Fruit fly (Drosophila melanogaster) whole organism, embryonic: ENCODE measurements around the gene CG7149.

Experiments used
- Abd-B ChIP-seq: fragments of 200-800 bp; sonication (Bioruptor generic); optimal IDR thresholded peaks from 2 replicates; lab custom pipeline; 2018; ENCODE audit warnings: missing biosample characterization, mild to moderate bottlenecking, missing genetic modification characterization, moderate library complexity
- Blimp-1 ChIP-seq: fragments of 200-800 bp; sonication (Bioruptor generic); optimal IDR thresholded peaks from 3 replicates; lab custom pipeline; 2018; ENCODE audit warnings: missing biosample characterization, missing genetic modification characterization, mild to moderate bottlenecking, moderate library complexity, missing genetic modification reagents
- CG13894 ChIP-seq: fragments of 200-800 bp; sonication (Bioruptor generic); optimal IDR thresholded peaks from 3 replicates; lab custom pipeline; 2018; ENCODE audit warnings: missing biosample characterization, mild to moderate bottlenecking, missing genetic modification characterization, moderate library complexity
- CG14050 ChIP-seq: fragments of 200-800 bp; sonication (Bioruptor generic); IDR thresholded peaks from 3 replicates; pipeline ENCODE4 v1.3.6; 2022; ENCODE audit warnings: missing biosample characterization, missing genetic modification characterization
- CG15696 ChIP-seq: fragments of 200-800 bp; sonication (Bioruptor generic); optimal IDR thresholded peaks from 2 replicates; lab custom pipeline; 2019; ENCODE audit warnings: missing biosample characterization, mild to moderate bottlenecking, missing genetic modification characterization, moderate library complexity
- CG17361 ChIP-seq: fragments of 200-800 bp; sonication (Bioruptor generic); IDR thresholded peaks from 3 replicates; pipeline ENCODE4 v1.3.6; 2022; ENCODE audit warnings: missing biosample characterization, missing genetic modification characterization
- CG18011 ChIP-seq: fragments of 200-800 bp; sonication (Bioruptor generic); optimal IDR thresholded peaks from 2 replicates; lab custom pipeline; 2017; ENCODE audit warnings: missing biosample characterization, missing genetic modification characterization, mild to moderate bottlenecking, moderate library complexity, missing genotype
- CG1832 ChIP-seq: fragments of 200-800 bp; sonication (Bioruptor generic); optimal IDR thresholded peaks from 2 replicates; lab custom pipeline; 2017; ENCODE audit warnings: missing biosample characterization, mild to moderate bottlenecking, missing genetic modification characterization, inconsistent platforms
- CG2116 ChIP-seq: fragments of 200-800 bp; sonication (Bioruptor generic); optimal IDR thresholded peaks from 3 replicates; lab custom pipeline; 2018; ENCODE audit warnings: missing biosample characterization, mild to moderate bottlenecking, missing genetic modification characterization
- CG2712 ChIP-seq: fragments of 200-800 bp; optimal IDR thresholded peaks from 3 replicates; lab custom pipeline; 2019; ENCODE audit warnings: missing biosample characterization, mild to moderate bottlenecking, missing genetic modification characterization, moderate library complexity
- CG3065 ChIP-seq: fragments of 200-800 bp; sonication (Bioruptor generic); optimal IDR thresholded peaks from 2 replicates; lab custom pipeline; 2016; ENCODE audit warnings: missing biosample characterization, missing genetic modification characterization
- CG31224 ChIP-seq: fragments of 200-800 bp; sonication (Bioruptor generic); IDR thresholded peaks from 2 replicates; pipeline ENCODE4 v1.3.6; 2022; ENCODE audit warnings: missing biosample characterization, missing genetic modification characterization
- CG43689 ChIP-seq: fragments of 200-800 bp; sonication (Bioruptor generic); IDR thresholded peaks from 2 replicates; pipeline ENCODE4 v1.3.6; 2022; ENCODE audit warnings: missing biosample characterization, missing genetic modification characterization
- CG6813 ChIP-seq: fragments of 200-800 bp; sonication (Bioruptor generic); optimal IDR thresholded peaks from 2 replicates; lab custom pipeline; 2017; ENCODE audit warnings: missing biosample characterization, missing genetic modification characterization, mild to moderate bottlenecking, moderate library complexity, missing genetic modification reagents
- CG7271 ChIP-seq: fragments of 200-800 bp; sonication (Bioruptor generic); optimal IDR thresholded peaks from 2 replicates; lab custom pipeline; 2018; ENCODE audit warnings: missing biosample characterization, mild to moderate bottlenecking, missing genetic modification characterization, moderate library complexity
- CG7745 ChIP-seq: fragments of 200-800 bp; sonication (Bioruptor generic); optimal IDR thresholded peaks from 2 replicates; lab custom pipeline; 2018; ENCODE audit warnings: missing biosample characterization, mild to moderate bottlenecking, missing genetic modification characterization, moderate library complexity
- CG7786 ChIP-seq: fragments of 200-800 bp; sonication (Bioruptor generic); optimal IDR thresholded peaks from 2 replicates; lab custom pipeline; 2016; ENCODE audit warnings: missing biosample characterization, missing genetic modification characterization
- CG7928 ChIP-seq: fragments of 200-800 bp; sonication (Bioruptor generic); optimal IDR thresholded peaks from 2 replicates; lab custom pipeline; 2017; ENCODE audit warnings: missing biosample characterization, mild to moderate bottlenecking, missing genetic modification characterization
- CG9817 ChIP-seq: fragments of 200-800 bp; sonication (Bioruptor generic); optimal IDR thresholded peaks from 2 replicates; lab custom pipeline; 2018; ENCODE audit warnings: missing biosample characterization, mild to moderate bottlenecking, missing genetic modification characterization, moderate library complexity
- D ChIP-seq, 2 experiments: fragments of 200-800 bp in 1 of 2; fragments of >200 bp in 1 of 2; sonication (Bioruptor generic) in 1 of 2; optimal IDR thresholded peaks; 2 replicates in 1 of 2; 3 replicates in 1 of 2; lab custom pipeline; 2017; ENCODE audit warnings: mild to moderate bottlenecking in 1 of 2, missing biosample characterization in 1 of 2, missing genetic modification characterization in 1 of 2, missing genetic modification reagents in 1 of 2
- Dip2 ChIP-seq: fragments of 200-800 bp; sonication (Bioruptor generic); IDR thresholded peaks from 2 replicates; pipeline ENCODE4 v1.3.6; 2022; ENCODE audit warnings: missing biosample characterization, missing genetic modification characterization
- GATAe ChIP-seq: fragments of 200-800 bp; sonication (Bioruptor generic); conservative IDR thresholded peaks from 2 replicates; pipeline ENCODE4 v1.3.6; 2022; ENCODE audit warnings: missing biosample characterization, missing genetic modification characterization
- Gsc ChIP-seq: fragments of 200-800 bp; sonication (Bioruptor generic); IDR thresholded peaks from 2 replicates; pipeline ENCODE4 v1.3.6; 2022; ENCODE audit warnings: missing biosample characterization, missing genetic modification characterization
- Hand ChIP-seq: fragments of 200-800 bp; sonication (Bioruptor generic); optimal IDR thresholded peaks from 2 replicates; lab custom pipeline; 2017; ENCODE audit warnings: mild to moderate bottlenecking, missing biosample characterization, missing genetic modification reagents, missing genetic modification characterization
- MTF-1 ChIP-seq: fragments of 200-800 bp; sonication (Bioruptor generic); optimal IDR thresholded peaks from 2 replicates; lab custom pipeline; 2018; ENCODE audit warnings: missing biosample characterization, mild to moderate bottlenecking, missing genetic modification characterization, borderline replicate concordance
- NC2α ChIP-seq: fragments of 200-800 bp; sonication (Bioruptor generic); optimal IDR thresholded peaks from 2 replicates; lab custom pipeline; 2016; ENCODE audit warnings: missing biosample characterization, missing genetic modification characterization
- NC2β ChIP-seq: fragments of 200-800 bp; sonication (Bioruptor generic); optimal IDR thresholded peaks from 2 replicates; lab custom pipeline; 2016; ENCODE audit warnings: missing biosample characterization, missing genetic modification characterization
- Neu2 ChIP-seq: fragments of 200-800 bp; sonication (Bioruptor generic); optimal IDR thresholded peaks from 3 replicates; lab custom pipeline; 2016; ENCODE audit warnings: missing biosample characterization, missing genetic modification characterization, borderline replicate concordance
- Ravus ChIP-seq: fragments of 200-800 bp; sonication (Bioruptor generic); IDR thresholded peaks from 2 replicates; pipeline ENCODE4 v1.3.6; 2022; ENCODE audit warnings: missing biosample characterization, missing genetic modification characterization
- Six4 ChIP-seq: fragments of 200-800 bp; sonication (Bioruptor generic); optimal IDR thresholded peaks from 2 replicates; lab custom pipeline; 2016; ENCODE audit warnings: missing biosample characterization, missing genetic modification characterization
- Sox100B ChIP-seq: fragments of 200-800 bp; sonication (Bioruptor generic); optimal IDR thresholded peaks from 3 replicates; lab custom pipeline; 2018; ENCODE audit warnings: missing biosample characterization, mild to moderate bottlenecking, missing genetic modification characterization
- Sox102F ChIP-seq: fragments of 200-800 bp; sonication (Bioruptor generic); optimal IDR thresholded peaks from 2 replicates; lab custom pipeline; 2018; ENCODE audit warnings: missing biosample characterization, mild to moderate bottlenecking, missing genetic modification characterization, moderate library complexity
- Usf ChIP-seq: fragments of 200-800 bp; sonication (Bioruptor generic); optimal IDR thresholded peaks from 2 replicates; lab custom pipeline; 2017; ENCODE audit warnings: missing genotype, missing biosample characterization, missing genetic modification characterization
- Xbp1 ChIP-seq: fragments of 200-800 bp; sonication (Bioruptor generic); optimal IDR thresholded peaks from 3 replicates; lab custom pipeline; 2016; ENCODE audit warnings: missing biosample characterization, mild to moderate bottlenecking, missing genetic modification characterization
- bowl ChIP-seq: fragments of 200-800 bp; sonication (Bioruptor generic); IDR thresholded peaks from 2 replicates; pipeline ENCODE4 v1.3.6; 2022; ENCODE audit warnings: missing biosample characterization, missing genetic modification characterization
- crp ChIP-seq, 2 experiments: fragments of 200-800 bp; sonication (Bioruptor generic); optimal IDR thresholded peaks; 2 replicates in 1 of 2; 3 replicates in 1 of 2; lab custom pipeline; 2017; ENCODE audit warnings: missing biosample characterization in 2 of 2, missing genetic modification characterization in 2 of 2, mild to moderate bottlenecking in 1 of 2, moderate library complexity in 1 of 2
- fru ChIP-seq: fragments of >200 bp; optimal IDR thresholded peaks from 2 replicates; lab custom pipeline; 2017
- inv ChIP-seq: fragments of 200-800 bp; sonication (Bioruptor generic); IDR thresholded peaks from 2 replicates; pipeline ENCODE4 v1.3.6; 2022; ENCODE audit warnings: missing biosample characterization, missing genetic modification characterization; ENCODE audit not compliant: partially characterized antibody
- jing ChIP-seq: fragments of 200-800 bp; sonication (Bioruptor generic); optimal IDR thresholded peaks from 2 replicates; lab custom pipeline; 2018; ENCODE audit warnings: missing biosample characterization, mild to moderate bottlenecking, missing genetic modification characterization
- jumu ChIP-seq: fragments of 200-800 bp; sonication (Bioruptor generic); optimal IDR thresholded peaks from 3 replicates; lab custom pipeline; 2016; ENCODE audit warnings: missing biosample characterization, missing genetic modification characterization
- kni ChIP-seq: fragments of 200-800 bp; sonication (Bioruptor generic); optimal IDR thresholded peaks from 3 replicates; lab custom pipeline; 2017; ENCODE audit warnings: mild to moderate bottlenecking, missing biosample characterization, missing genetic modification reagents, missing genetic modification characterization
- ranshi ChIP-seq: fragments of 200-800 bp; sonication (Bioruptor generic); IDR thresholded peaks from 2 replicates; pipeline ENCODE4 v1.3.6; 2022; ENCODE audit warnings: missing biosample characterization, missing genetic modification characterization
- sim ChIP-seq: fragments of 200-800 bp; sonication (Bioruptor generic); IDR thresholded peaks from 2 replicates; pipeline ENCODE4 v1.3.6; 2022; ENCODE audit warnings: missing biosample characterization, missing genetic modification characterization
- sima ChIP-seq: fragments of 200-800 bp; sonication (Bioruptor generic); optimal IDR thresholded peaks from 2 replicates; lab custom pipeline; 2016; ENCODE audit warnings: missing biosample characterization, missing genetic modification characterization
- slbo ChIP-seq: fragments of 200-800 bp; sonication (Bioruptor generic); IDR thresholded peaks from 2 replicates; pipeline ENCODE4 v1.3.6; 2022; ENCODE audit warnings: missing biosample characterization, missing genetic modification characterization
- slp2 ChIP-seq: fragments of 200-800 bp; sonication (Bioruptor generic); optimal IDR thresholded peaks from 2 replicates; lab custom pipeline; 2016; ENCODE audit warnings: missing biosample characterization, missing genetic modification characterization
- sna ChIP-seq: fragments of 200-800 bp; sonication (Bioruptor generic); IDR thresholded peaks from 2 replicates; pipeline ENCODE4 v1.3.6; 2022; ENCODE audit warnings: missing biosample characterization, missing genetic modification characterization; ENCODE audit not compliant: partially characterized antibody
- ttk ChIP-seq: fragments of 200-800 bp; sonication (Bioruptor generic); IDR thresholded peaks from 2 replicates; pipeline ENCODE4 v2.1.2; 2022; ENCODE audit warnings: missing biosample characterization, missing genetic modification characterization
- twi ChIP-seq: fragments of 200-800 bp; optimal IDR thresholded peaks from 2 replicates; lab custom pipeline; 2019; ENCODE audit warnings: missing biosample characterization, mild to moderate bottlenecking, missing genetic modification characterization, moderate library complexity
- zf30C ChIP-seq: fragments of 200-800 bp; sonication (Bioruptor generic); optimal IDR thresholded peaks from 3 replicates; lab custom pipeline; 2018; ENCODE audit warnings: missing biosample characterization, mild to moderate bottlenecking, missing genetic modification characterization

CG7149 gene

dm6 chr2L:7828231-7828630 lies 37.9 kb upstream of the CG7149 start (continued):
- TF ChIP-seq CG6813 (GFP tag; lab: Kevin White, UChicago), result peak; percentile 19
- no peak for TF ChIP-seq CG14050 (GFP tag; lab: Robert Waterston, UW)
- TF ChIP-seq twi, result peak; percentile 53
- TF ChIP-seq ttk, result 0 out of 2 replicates have a peak, but pooled peaks have one; percentile 6
- no peak for TF ChIP-seq sima (GFP tag; lab: Kevin White, UChicago)
- peak; percentile 65 for TF ChIP-seq Neu2
- TF ChIP-seq kni, result peak; percentile 55
- no peak for TF ChIP-seq Sox100B
- no peak for TF ChIP-seq NC2β (GFP tag; lab: Kevin White, UChicago)
- no peak for TF ChIP-seq CG18011
- TF ChIP-seq fru (lab: Kevin White, UChicago), result no peak
- no peak for TF ChIP-seq CG43689 (GFP tag; lab: Robert Waterston, UW)
- peak; percentile 5 for TF ChIP-seq Abd-B
- TF ChIP-seq CG3065 (GFP tag; lab: Kevin White, UChicago), result no peak
- peak; percentile 50 for TF ChIP-seq slbo
- TF ChIP-seq CG15696 (tag; lab: Kevin White, UChicago), result peak; percentile 10
- TF ChIP-seq CG2712 (tag; lab: Kevin White, UChicago), result peak; percentile 36
- TF ChIP-seq sim (GFP tag; lab: Robert Waterston, UW), result no peak
- no peak for TF ChIP-seq Blimp-1 (GFP tag; lab: Kevin White, UChicago)
- no peak for TF ChIP-seq NC2α (GFP tag; lab: Kevin White, UChicago)
- TF ChIP-seq Ravus, result no peak
- TF ChIP-seq zf30C, result peak; percentile 49
- no peak for TF ChIP-seq crp (GFP tag; optimal IDR thresholded peaks at IDR 0.05; lab: Kevin White, UChicago)
- TF ChIP-seq CG31224 (GFP tag; lab: Robert Waterston, UW), result no peak
- no peak for TF ChIP-seq ranshi
- no peak for TF ChIP-seq CG7928 (GFP tag; lab: Kevin White, UChicago)
- no peak for TF ChIP-seq slp2 (GFP tag; lab: Kevin White, UChicago)
- TF ChIP-seq Gsc (GFP tag; lab: Robert Waterston, UW), result no peak
- peak; percentile 38; the same call in 1 of the 2 replicates for TF ChIP-seq GATAe (GFP tag; lab: Robert Waterston, UW)
- peak; percentile 31 for TF ChIP-seq jumu
- TF ChIP-seq CG1832 (GFP tag; lab: Kevin White, UChicago), result peak; percentile 99
- TF ChIP-seq CG7745 (tag; lab: Kevin White, UChicago), result no peak
- TF ChIP-seq CG9817 (tag; lab: Kevin White, UChicago), result no peak
- TF ChIP-seq CG7271, result no peak
- peak; percentile 16 for TF ChIP-seq MTF-1 (GFP tag; lab: Kevin White, UChicago)
- no peak for TF ChIP-seq CG17361
- TF ChIP-seq CG7786, result no peak
- TF ChIP-seq Six4 (GFP tag; lab: Kevin White, UChicago), result no peak
- no peak for TF ChIP-seq sna (GFP tag; lab: Robert Waterston, UW)
- no peak for TF ChIP-seq bowl
- TF ChIP-seq jing (GFP tag; lab: Kevin White, UChicago), result no peak
- peak; percentile 13 for TF ChIP-seq Xbp1 (GFP tag; lab: Kevin White, UChicago)
- TF ChIP-seq Usf (GFP tag; lab: Kevin White, UChicago), result no peak
- peak; percentile 38 for TF ChIP-seq inv (GFP tag; lab: Robert Waterston, UW)
- no peak for TF ChIP-seq CG2116
- TF ChIP-seq CG13894 (tag; lab: Kevin White, UChicago), result peak; percentile 28
- peak; percentile 47 for TF ChIP-seq Hand (GFP tag; lab: Kevin White, UChicago)
- TF ChIP-seq Sox102F (GFP tag; lab: Kevin White, UChicago), result no peak
- TF ChIP-seq Dip2 (GFP tag; lab: Robert Waterston, UW), result no peak
- no peak for TF ChIP-seq D (optimal IDR thresholded peaks at IDR 0.05; lab: Kevin White, UChicago)
- no peak for TF ChIP-seq D (GFP tag; optimal IDR thresholded peaks at IDR 0.05; lab: Kevin White, UChicago)
